Fruit fly (Drosophila melanogaster): Measurements from ENCODE around the gene RpS5a.

RpS5a gene

dm6 chrX:17121600-17121999 lies 26.5 kb downstream of the RpS5a start (continued):
- TF ChIP-seq HHEX (GFP tag; optimal IDR thresholded peaks at IDR 0.05) (peak; percentile 38), CG17361 (GFP tag; IDR thresholded peaks at IDR 0.05) (peak; percentile 55), Bdp1 (GFP tag; optimal IDR thresholded peaks at IDR 0.05) (no peak), tna (GFP tag; IDR thresholded peaks at IDR 0.05; ENCODE audit: partially characterized antibody) (no peak), NC2β (GFP tag; optimal IDR thresholded peaks at IDR 0.05) (no peak), CG12942 (GFP tag; optimal IDR thresholded peaks at IDR 0.05) (no peak), Hr3 (GFP tag; optimal IDR thresholded peaks at IDR 0.05) (peak; percentile 4), CG18262 (tag; optimal IDR thresholded peaks at IDR 0.05) (peak; percentile 39), CG8944 (GFP tag; optimal IDR thresholded peaks at IDR 0.05) (no peak), fru (optimal IDR thresholded peaks at IDR 0.05) (no peak), Hey (tag; optimal IDR thresholded peaks at IDR 0.05) (no peak), CG10654 (GFP tag; optimal IDR thresholded peaks at IDR 0.05) (no peak), slbo (GFP tag; IDR thresholded peaks at IDR 0.05) (0 out of 2 replicates have a peak, but pooled peaks have one; percentile 18), CG10209 (GFP tag; optimal IDR thresholded peaks at IDR 0.05) (peak; percentile 5), CG12071 (GFP tag; optimal IDR thresholded peaks at IDR 0.05) (peak; percentile 22), CG7556 (GFP tag; optimal IDR thresholded peaks at IDR 0.05) (peak; percentile 50), fd64A (GFP tag; optimal IDR thresholded peaks at IDR 0.05) (no peak), CG31441 (GFP tag; IDR thresholded peaks at IDR 0.05) (peak; percentile 36; the same call in 1 of the 2 replicates), Dip3 (GFP tag; optimal IDR thresholded peaks at IDR 0.05) (no peak), CG7839 (tag; optimal IDR thresholded peaks at IDR 0.05) (peak; percentile 36), HLH3B (GFP tag; IDR thresholded peaks at IDR 0.05) (no peak), Oaz (GFP tag; IDR thresholded peaks at IDR 0.05) (no peak), Blimp-1 (GFP tag; optimal IDR thresholded peaks at IDR 0.05) (peak; percentile 40), Lhr (GFP tag; optimal IDR thresholded peaks at IDR 0.05) (no peak), unpg (GFP tag; optimal IDR thresholded peaks at IDR 0.05) (peak; percentile 46), gem (tag; optimal IDR thresholded peaks at IDR 0.05) (peak; percentile 68), CG18619 (GFP tag; optimal IDR thresholded peaks at IDR 0.05) (peak; percentile 17), CG4404 (GFP tag; IDR thresholded peaks at IDR 0.05) (no peak), stc (GFP tag; IDR thresholded peaks at IDR 0.05) (0 out of 2 replicates have a peak, but pooled peaks have one; percentile 7), Oli (tag; optimal IDR thresholded peaks at IDR 0.05) (peak; percentile 29), CG32772 (GFP tag; IDR thresholded peaks at IDR 0.05) (no peak), CG9797 (GFP tag; optimal IDR thresholded peaks at IDR 0.05) (no peak), Nf-YB (GFP tag; optimal IDR thresholded peaks at IDR 0.05) (peak; percentile 8), Nf-YC (tag; optimal IDR thresholded peaks at IDR 0.05) (no peak), CG17186 (GFP tag; optimal IDR thresholded peaks at IDR 0.05) (no peak), lmd (GFP tag; IDR thresholded peaks at IDR 0.05) (no peak), CG10147 (GFP tag; optimal IDR thresholded peaks at IDR 0.05) (peak; percentile 18), grau (tag; optimal IDR thresholded peaks at IDR 0.05) (peak; percentile 47), CHES-1-like (GFP tag; optimal IDR thresholded peaks at IDR 0.05) (no peak), Sin3A (optimal IDR thresholded peaks at IDR 0.05) (no peak), dmrt11E (tag; optimal IDR thresholded peaks at IDR 0.05) (peak; percentile 37), corto (GFP tag; optimal IDR thresholded peaks at IDR 0.05) (no peak), D (optimal IDR thresholded peaks at IDR 0.05) (no peak), D (GFP tag; optimal IDR thresholded peaks at IDR 0.05) (no peak), en (GFP tag; optimal IDR thresholded peaks at IDR 0.05) (no peak), CG7987 (GFP tag; optimal IDR thresholded peaks at IDR 0.05) (peak; percentile 1), MTF-1 (GFP tag; optimal IDR thresholded peaks at IDR 0.05; ENCODE audit: borderline replicate concordance) (no peak), ftz-f1 (GFP tag; optimal IDR thresholded peaks at IDR 0.05) (no peak), CG2116 (GFP tag; optimal IDR thresholded peaks at IDR 0.05) (no peak), CG9437 (GFP tag; optimal IDR thresholded peaks at IDR 0.05) (peak; percentile 25), CG2712 (tag; optimal IDR thresholded peaks at IDR 0.05) (peak; percentile 42), CG3995 (GFP tag; optimal IDR thresholded peaks at IDR 0.05) (no peak)

Measured in whole organism, embryonic.